Worm (Caenorhabditis elegans) whole organism, L4 larva: ENCODE data around the gene Y57E12AL.2.

Source experiments
- D1046.2 ChIP-seq: fragments of 200-800 bp; sonication (Bioruptor generic); IDR thresholded peaks from 2 replicates; pipeline ENCODE4 v1.3.6; 2022; ENCODE audit warnings: missing genetic modification characterization, missing compliant biosample characterization
- F10B5.3 ChIP-seq: sonication (generic microtip); optimal IDR thresholded peaks from 2 replicates; lab custom pipeline; 2016; ENCODE audit warnings: mild to moderate bottlenecking, missing genetic modification characterization, missing compliant biosample characterization
- F26F4.8 ChIP-seq: fragments of 200-800 bp; sonication (Bioruptor generic); conservative IDR thresholded peaks from 2 replicates; pipeline ENCODE4 v1.3.6; 2022; ENCODE audit warnings: missing genetic modification characterization, missing compliant biosample characterization
- F37D6.2 ChIP-seq: sonication (generic microtip); optimal IDR thresholded peaks from 2 replicates; lab custom pipeline; 2016; ENCODE audit warnings: mild to moderate bottlenecking, missing genetic modification characterization, missing compliant biosample characterization
- F44E2.7 ChIP-seq: fragments of 200-800 bp; sonication (Bioruptor generic); IDR thresholded peaks from 2 replicates; pipeline ENCODE4 v2.1.2; 2022; ENCODE audit warnings: missing genetic modification characterization, missing compliant biosample characterization
- F49E8.2 ChIP-seq: sonication (generic microtip); optimal IDR thresholded peaks from 2 replicates; lab custom pipeline; 2016; ENCODE audit warnings: missing compliant biosample characterization, mild to moderate bottlenecking, missing genetic modification characterization, borderline replicate concordance
- Y5F2A.4 ChIP-seq: fragments of 200-800 bp; sonication (Bioruptor generic); optimal IDR thresholded peaks from 2 replicates; lab custom pipeline; 2018; ENCODE audit warnings: mild to moderate bottlenecking, missing genetic modification characterization, missing compliant biosample characterization
- ZK337.2 ChIP-seq: fragments of 200-800 bp; sonication (Bioruptor generic); IDR thresholded peaks from 2 replicates; pipeline ENCODE4 v1.3.6; 2022; ENCODE audit warnings: missing genetic modification reagents, missing genetic modification characterization, missing compliant biosample characterization
- ceh-20 ChIP-seq: fragments of 200-800 bp; sonication (Bioruptor generic); IDR thresholded peaks from 2 replicates; pipeline ENCODE4 v1.3.6; 2022; ENCODE audit warnings: missing genetic modification reagents, missing genetic modification characterization, missing compliant biosample characterization
- ceh-28 ChIP-seq: fragments of 150-350 bp; optimal IDR thresholded peaks from 2 replicates; lab custom pipeline; 2014; ENCODE audit warnings: missing biosample characterization, missing genetic modification reagents, missing genetic modification characterization
- ceh-82 ChIP-seq: sonication (generic microtip); optimal IDR thresholded peaks from 2 replicates; lab custom pipeline; 2017; ENCODE audit warnings: missing biosample characterization, missing genetic modification characterization
- ces-1 ChIP-seq: fragments of 150-350 bp; sonication (generic microtip); optimal IDR thresholded peaks from 4 replicates; lab custom pipeline; 2014; ENCODE audit warnings: missing biosample characterization, missing genetic modification reagents, missing genetic modification characterization
- daf-16 ChIP-seq, 3 experiments: sonication (generic microtip); optimal IDR thresholded peaks; 2 replicates each; lab custom pipeline; 2016 to 2017; ENCODE audit warnings: missing genetic modification characterization in 3 of 3, missing genetic modification reagents in 3 of 3, mild to moderate bottlenecking in 2 of 3, missing compliant biosample characterization in 2 of 3, missing biosample characterization in 1 of 3, moderate library complexity in 1 of 3
- daf-19 ChIP-seq: fragments of 200-800 bp; sonication (Bioruptor generic); conservative IDR thresholded peaks from 2 replicates; pipeline ENCODE4 v1.3.6; 2022; ENCODE audit warnings: missing genetic modification characterization, missing compliant biosample characterization
- dmd-6 ChIP-seq: fragments of 200-800 bp; sonication (Bioruptor generic); IDR thresholded peaks from 2 replicates; pipeline ENCODE4 v1.3.6; 2022; ENCODE audit warnings: missing genetic modification reagents, missing genetic modification characterization, missing compliant biosample characterization
- dpl-1 ChIP-seq: fragments of 150-350 bp; optimal IDR thresholded peaks from 2 replicates; lab custom pipeline; 2014; ENCODE audit warnings: missing biosample characterization, missing genetic modification reagents, missing genetic modification characterization
- gei-8 ChIP-seq: fragments of 200-800 bp; sonication (Bioruptor generic); optimal IDR thresholded peaks from 2 replicates; lab custom pipeline; 2018; ENCODE audit warnings: mild to moderate bottlenecking, missing genetic modification characterization, missing compliant biosample characterization
- hlh-11 ChIP-seq: fragments of 200-800 bp; sonication (Bioruptor generic); optimal IDR thresholded peaks from 2 replicates; lab custom pipeline; 2018; ENCODE audit warnings: mild to moderate bottlenecking, missing genetic modification characterization, missing compliant biosample characterization
- hlh-30 ChIP-seq: sonication (generic microtip); optimal IDR thresholded peaks from 2 replicates; lab custom pipeline; 2017; ENCODE audit warnings: antibody characterized with exemption, mild to moderate bottlenecking, missing genetic modification characterization, missing compliant biosample characterization; ENCODE audit not compliant: insufficient read depth
- hmg-1.1 ChIP-seq: fragments of 200-800 bp; sonication (Bioruptor generic); IDR thresholded peaks from 2 replicates; pipeline ENCODE4 v1.3.6; 2022; ENCODE audit warnings: missing genetic modification reagents, missing genetic modification characterization, missing compliant biosample characterization
- jun-1 ChIP-seq: fragments of 150-350 bp; optimal IDR thresholded peaks from 2 replicates; lab custom pipeline; 2014; ENCODE audit warnings: missing biosample characterization, missing genetic modification reagents, missing genetic modification characterization
- lim-7 ChIP-seq: fragments of 200-800 bp; sonication (Bioruptor generic); IDR thresholded peaks from 2 replicates; pipeline ENCODE4 v1.3.6; 2022; ENCODE audit warnings: missing genetic modification characterization, missing compliant biosample characterization
- lin-13 ChIP-seq: fragments of 150-350 bp; optimal IDR thresholded peaks from 2 replicates; lab custom pipeline; 2014; ENCODE audit warnings: missing biosample characterization, missing genetic modification reagents, missing genetic modification characterization
- lin-29 ChIP-seq: fragments of 200-800 bp; sonication (Bioruptor generic); IDR thresholded peaks from 2 replicates; pipeline ENCODE4 v1.3.6; 2022; ENCODE audit warnings: missing genetic modification reagents, missing genetic modification characterization, missing compliant biosample characterization
- lin-38 ChIP-seq: fragments of 200-800 bp; sonication (Bioruptor generic); IDR thresholded peaks from 2 replicates; pipeline ENCODE4 v1.3.6; 2022; ENCODE audit warnings: missing genetic modification reagents, missing genetic modification characterization, missing compliant biosample characterization
- madf-9 ChIP-seq: fragments of 200-800 bp; sonication (Bioruptor generic); conservative IDR thresholded peaks from 2 replicates; pipeline ENCODE4 v1.3.6; 2022; ENCODE audit warnings: missing genetic modification reagents, missing genetic modification characterization, missing compliant biosample characterization
- mep-1 ChIP-seq: fragments of 150-350 bp; sonication (generic microtip); optimal IDR thresholded peaks from 3 replicates; lab custom pipeline; 2014; ENCODE audit warnings: missing biosample characterization, missing genetic modification characterization
- mxl-2 ChIP-seq: fragments of 200-800 bp; sonication (Bioruptor generic); conservative IDR thresholded peaks from 2 replicates; pipeline ENCODE4 v1.3.6; 2022; ENCODE audit warnings: missing genetic modification reagents, missing genetic modification characterization, missing compliant biosample characterization
- nhr-102 ChIP-seq: sonication (generic microtip); optimal IDR thresholded peaks from 2 replicates; lab custom pipeline; 2016; ENCODE audit warnings: mild to moderate bottlenecking, missing genetic modification characterization, moderate library complexity, missing compliant biosample characterization
- nhr-237 ChIP-seq: sonication (generic microtip); optimal IDR thresholded peaks from 2 replicates; lab custom pipeline; 2017; ENCODE audit warnings: missing biosample characterization, missing genetic modification characterization
- nhr-28 ChIP-seq: fragments of 150-350 bp; optimal IDR thresholded peaks from 2 replicates; lab custom pipeline; 2014; ENCODE audit warnings: missing biosample characterization, missing genetic modification characterization
- nhr-41 ChIP-seq: fragments of 200-800 bp; sonication (Bioruptor generic); IDR thresholded peaks from 2 replicates; pipeline ENCODE4 v1.3.6; 2022; ENCODE audit warnings: missing genetic modification reagents, missing genetic modification characterization, missing compliant biosample characterization
- nhr-42 ChIP-seq: fragments of 200-800 bp; sonication (Bioruptor generic); IDR thresholded peaks from 2 replicates; pipeline ENCODE4 v1.3.6; 2022; ENCODE audit warnings: missing genetic modification characterization, missing compliant biosample characterization
- nhr-77 ChIP-seq: fragments of 150-350 bp; optimal IDR thresholded peaks from 2 replicates; lab custom pipeline; 2014; ENCODE audit warnings: missing biosample characterization, missing genetic modification characterization
- php-3 ChIP-seq: fragments of 200-800 bp; sonication (Bioruptor generic); IDR thresholded peaks from 2 replicates; pipeline ENCODE4 v1.3.6; 2022; ENCODE audit warnings: missing genetic modification reagents, missing genetic modification characterization, missing compliant biosample characterization
- pqm-1 ChIP-seq: sonication (generic microtip); optimal IDR thresholded peaks from 2 replicates; lab custom pipeline; 2017; ENCODE audit warnings: missing biosample characterization, missing genetic modification characterization
- snpc-4 ChIP-seq: fragments of 150-350 bp; optimal IDR thresholded peaks from 2 replicates; lab custom pipeline; 2014; ENCODE audit warnings: missing biosample characterization, missing genetic modification characterization
- spr-3 ChIP-seq: fragments of 200-800 bp; sonication (Bioruptor generic); optimal IDR thresholded peaks from 2 replicates; lab custom pipeline; 2018; ENCODE audit warnings: mild to moderate bottlenecking, missing genetic modification characterization, missing compliant biosample characterization
- tra-1 ChIP-seq: fragments of 200-800 bp; sonication (Bioruptor generic); IDR thresholded peaks from 2 replicates; pipeline ENCODE4 v1.3.6; 2022; ENCODE audit warnings: missing genetic modification reagents, missing genetic modification characterization, missing compliant biosample characterization
- unc-39 ChIP-seq: sonication (generic microtip); optimal IDR thresholded peaks from 2 replicates; lab custom pipeline; 2017; ENCODE audit warnings: missing biosample characterization, missing genetic modification characterization
- unc-62 ChIP-seq, 3 experiments: fragments of 150-350 bp in 1 of 3; sonication (generic microtip); optimal IDR thresholded peaks in 2 of 3; peaks in 1 of 3; 1 replicate in 1 of 3; 2 replicates in 2 of 3; lab custom pipeline; 2014 to 2017; ENCODE audit warnings: missing biosample characterization in 3 of 3, missing genetic modification characterization in 3 of 3, missing genetic modification reagents in 3 of 3, missing genotype in 1 of 3
- vab-7 ChIP-seq: fragments of 200-800 bp; sonication (Bioruptor generic); IDR thresholded peaks from 2 replicates; pipeline ENCODE4 v1.3.6; 2022; ENCODE audit warnings: missing genetic modification reagents, missing genetic modification characterization, missing compliant biosample characterization
- zag-1 ChIP-seq: fragments of 150-350 bp; optimal IDR thresholded peaks from 2 replicates; lab custom pipeline; 2014; ENCODE audit warnings: missing biosample characterization, missing genetic modification characterization
- zfp-3 ChIP-seq: fragments of 200-800 bp; sonication (Bioruptor generic); conservative IDR thresholded peaks from 2 replicates; pipeline ENCODE4 v1.3.6; 2022; ENCODE audit warnings: missing genetic modification reagents, missing genetic modification characterization, missing compliant biosample characterization
- ztf-11 ChIP-seq: fragments of 150-350 bp; optimal IDR thresholded peaks from 2 replicates; lab custom pipeline; 2014; ENCODE audit warnings: missing biosample characterization, missing genetic modification characterization

Gene Y57E12AL.2

DNA sequence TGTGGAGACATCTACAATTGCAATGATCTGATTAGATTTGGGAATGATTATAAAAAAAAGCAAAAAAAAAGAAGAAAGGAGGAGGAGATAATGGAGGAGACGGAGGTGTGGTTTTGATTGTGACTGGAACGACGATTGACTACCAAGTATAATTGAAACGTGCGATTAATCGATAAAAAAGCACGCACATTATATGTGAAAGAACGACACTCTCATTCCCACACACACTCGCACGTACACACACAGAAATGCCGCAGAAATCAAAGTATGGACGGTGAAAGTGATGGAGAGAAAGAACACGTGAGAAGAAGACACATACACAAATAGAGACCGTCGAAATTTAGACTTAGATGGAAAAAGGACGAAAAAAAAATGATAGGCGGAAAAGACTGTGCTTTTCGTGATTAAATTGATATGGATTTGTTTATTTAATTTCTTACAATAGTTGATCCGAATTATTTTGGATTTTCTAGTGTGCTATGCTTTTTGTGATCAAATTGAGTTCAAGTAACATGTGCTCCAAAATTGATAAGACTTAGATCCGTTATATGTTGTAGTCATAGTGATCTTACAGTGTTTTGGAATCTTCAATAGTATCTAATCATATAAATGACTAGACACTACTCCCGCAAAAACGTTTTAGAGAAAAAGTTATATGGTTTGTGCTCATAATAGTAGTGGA is 36.0 kb downstream of the Y57E12AL.2 start, which contains the start of gene nhr-135 (continued):
- TF ChIP-seq nhr-77 (tag; lab: Kevin White, UChicago): peak; percentile 98
- TF ChIP-seq daf-16 (GFP tag; optimal IDR thresholded peaks at IDR 0.05; lab: Kevin White, UChicago): peak in 1 of 2 experiments; percentile 7
- TF ChIP-seq daf-16 (tag; optimal IDR thresholded peaks at IDR 0.05; lab: Kevin White, UChicago): peak; percentile 84
- peak; percentile 57 for TF ChIP-seq pqm-1
- TF ChIP-seq vab-7 (GFP tag; lab: Robert Waterston, UW): no peak
- peak; percentile 93 for TF ChIP-seq hlh-11
- no peak for TF ChIP-seq lim-7 (GFP tag; lab: Robert Waterston, UW)
- TF ChIP-seq tra-1: peak; percentile 76; the same call in 1 of the 2 replicates
- TF ChIP-seq Y5F2A.4 (GFP tag; lab: Kevin White, UChicago): no peak
- TF ChIP-seq hlh-30 (tag; lab: Kevin White, UChicago): peak; percentile 90
- TF ChIP-seq jun-1 (tag; lab: Kevin White, UChicago): no peak
- TF ChIP-seq hmg-1.1 (GFP tag; lab: Robert Waterston, UW): no peak

ce11 chrV:7095254-7095990 is 37.5 kb downstream of the Y57E12AL.2 start:
- peak; percentile 44 for TF ChIP-seq nhr-102
- TF ChIP-seq madf-9: no peak
- no peak for TF ChIP-seq unc-39 (tag; lab: Kevin White, UChicago)
- no peak for TF ChIP-seq nhr-41 (GFP tag; lab: Robert Waterston, UW)
- TF ChIP-seq zfp-3 (GFP tag; lab: Robert Waterston, UW): no peak
- TF ChIP-seq snpc-4 (tag; lab: Kevin White, UChicago): no peak
- TF ChIP-seq nhr-28 (tag; lab: Kevin White, UChicago): peak; percentile 91
- no peak for TF ChIP-seq nhr-237 (tag; lab: Kevin White, UChicago)
- TF ChIP-seq ces-1 (GFP tag; lab: Kevin White, UChicago): no peak
- no peak for TF ChIP-seq F10B5.3 (tag; lab: Kevin White, UChicago)
- no peak for TF ChIP-seq F49E8.2 (tag; lab: Kevin White, UChicago)
- TF ChIP-seq dpl-1 (GFP tag; lab: Kevin White, UChicago): no peak
- 0 out of 2 replicates have a peak, but pooled peaks have one; percentile 30 for TF ChIP-seq php-3 (GFP tag; lab: Robert Waterston, UW)
- TF ChIP-seq ceh-28 (tag; lab: Kevin White, UChicago): no peak
- TF ChIP-seq zag-1 (tag; lab: Kevin White, UChicago): no peak
- TF ChIP-seq F44E2.7 (GFP tag; lab: Robert Waterston, UW): no peak
- TF ChIP-seq ZK337.2: no peak
- peak; percentile 50 for TF ChIP-seq hlh-11
- TF ChIP-seq D1046.2 (GFP tag; lab: Robert Waterston, UW): no peak
- TF ChIP-seq F37D6.2 (tag; lab: Kevin White, UChicago): no peak
- TF ChIP-seq nhr-42: no peak
- TF ChIP-seq dmd-6 (GFP tag; lab: Robert Waterston, UW): 0 out of 2 replicates have a peak, but pooled peaks have one; percentile 30
- no peak for TF ChIP-seq lin-38 (GFP tag; lab: Robert Waterston, UW)
- TF ChIP-seq pqm-1: peak; percentile 84
- no peak for TF ChIP-seq ztf-11
- TF ChIP-seq mep-1 (tag; lab: Kevin White, UChicago): peak; percentile 25
- no peak for TF ChIP-seq Y5F2A.4 (GFP tag; lab: Kevin White, UChicago)
- no peak for TF ChIP-seq F26F4.8 (GFP tag; lab: Robert Waterston, UW)
- TF ChIP-seq lin-13 (GFP tag; lab: Kevin White, UChicago): no peak
- TF ChIP-seq ceh-82: no peak
- TF ChIP-seq hlh-30 (tag; lab: Kevin White, UChicago): peak; percentile 2
- no peak for TF ChIP-seq spr-3 (GFP tag; lab: Kevin White, UChicago)
- TF ChIP-seq ceh-20 (GFP tag; lab: Robert Waterston, UW): no peak
- TF ChIP-seq mxl-2 (GFP tag; lab: Robert Waterston, UW): 0 out of 2 replicates have a peak, but pooled peaks have one; percentile 44
- TF ChIP-seq gei-8 (GFP tag; lab: Kevin White, UChicago): no peak
- TF ChIP-seq daf-16 (GFP tag; optimal IDR thresholded peaks at IDR 0.05; lab: Kevin White, UChicago): no peak
- peak; percentile 57 for TF ChIP-seq daf-16 (tag; optimal IDR thresholded peaks at IDR 0.05; lab: Kevin White, UChicago)
- TF ChIP-seq unc-62 (GFP tag; optimal IDR thresholded peaks at IDR 0.05 in 1 of 2; lab: Kevin White, UChicago): peak in 1 of 2 experiments; percentile 48
- no peak for TF ChIP-seq unc-62 (tag; optimal IDR thresholded peaks at IDR 0.05; lab: Kevin White, UChicago)
- no peak for TF ChIP-seq daf-19 (GFP tag; lab: Robert Waterston, UW)
- TF ChIP-seq lin-29 (GFP tag; lab: Robert Waterston, UW): no peak
